Fruit fly (Drosophila melanogaster): ENCODE data around the gene sloth2.

sloth2 gene

DNA sequence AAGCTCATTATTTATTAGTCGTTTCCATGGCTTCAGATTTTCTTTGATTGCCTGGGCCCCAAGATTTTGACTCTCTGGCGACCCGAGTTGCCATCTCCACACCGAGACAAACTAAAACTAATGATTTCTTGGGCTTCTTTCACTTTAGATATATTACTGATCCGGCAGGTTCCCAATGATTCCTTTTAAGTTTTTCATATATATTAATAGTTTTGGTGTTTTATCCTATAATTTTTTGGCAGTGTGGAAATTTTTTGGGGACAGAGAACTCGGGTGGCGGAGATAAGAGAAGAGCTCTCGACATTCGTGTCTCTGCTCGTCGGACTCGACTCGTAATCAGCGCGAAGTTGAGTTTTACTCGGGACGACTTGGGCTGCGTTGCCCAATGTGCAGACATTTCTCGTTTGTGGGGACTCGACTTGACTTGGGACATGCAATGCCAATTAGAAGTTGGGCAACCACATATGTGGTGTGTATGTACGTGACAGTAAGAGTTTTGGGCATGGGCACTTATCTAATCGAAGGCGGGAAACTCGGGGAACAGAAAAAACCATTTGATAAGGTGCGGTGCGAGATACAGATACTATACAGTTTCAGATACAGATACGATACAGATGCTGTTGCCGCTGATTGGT, 9.9 kb upstream of the sloth2 start (continued):
- TF ChIP-seq CG13894 (tag; optimal IDR thresholded peaks at IDR 0.05), result peak; percentile 44
- peak; percentile 33 for TF ChIP-seq Max (GFP tag; optimal IDR thresholded peaks at IDR 0.05)
- TF ChIP-seq caup (GFP tag; optimal IDR thresholded peaks at IDR 0.05; ENCODE audit: severe bottlenecking), result peak; percentile 39
- peak; percentile 31 for TF ChIP-seq corto (GFP tag; optimal IDR thresholded peaks at IDR 0.05)
- no peak for TF ChIP-seq CG30431 (GFP tag; optimal IDR thresholded peaks at IDR 0.05)
- TF ChIP-seq sens-2 (GFP tag; IDR thresholded peaks at IDR 0.05), result no peak
- TF ChIP-seq Chrac-16 (GFP tag; optimal IDR thresholded peaks at IDR 0.05), result peak; percentile 31
- peak; percentile 26 for TF ChIP-seq Sox100B (GFP tag; optimal IDR thresholded peaks at IDR 0.05)
- peak; percentile 27; the same call in 1 of the 2 replicates for TF ChIP-seq CG10366 (GFP tag; IDR thresholded peaks at IDR 0.05)
- no peak for TF ChIP-seq btn (GFP tag; optimal IDR thresholded peaks at IDR 0.05)
- TF ChIP-seq CG5180 (GFP tag; optimal IDR thresholded peaks at IDR 0.05), result peak; percentile 37
- peak; percentile 9 for TF ChIP-seq BtbVII (GFP tag; optimal IDR thresholded peaks at IDR 0.05)
- peak; percentile 42 for TF ChIP-seq trem (tag; optimal IDR thresholded peaks at IDR 0.05)
- peak; percentile 12 for TF ChIP-seq CG16863 (GFP tag; optimal IDR thresholded peaks at IDR 0.05)
- TF ChIP-seq CG2120 (GFP tag; optimal IDR thresholded peaks at IDR 0.05), result peak; percentile 66
- TF ChIP-seq Doc3 (GFP tag; IDR thresholded peaks at IDR 0.05; ENCODE audit: partially characterized antibody), result no peak

DNA sequence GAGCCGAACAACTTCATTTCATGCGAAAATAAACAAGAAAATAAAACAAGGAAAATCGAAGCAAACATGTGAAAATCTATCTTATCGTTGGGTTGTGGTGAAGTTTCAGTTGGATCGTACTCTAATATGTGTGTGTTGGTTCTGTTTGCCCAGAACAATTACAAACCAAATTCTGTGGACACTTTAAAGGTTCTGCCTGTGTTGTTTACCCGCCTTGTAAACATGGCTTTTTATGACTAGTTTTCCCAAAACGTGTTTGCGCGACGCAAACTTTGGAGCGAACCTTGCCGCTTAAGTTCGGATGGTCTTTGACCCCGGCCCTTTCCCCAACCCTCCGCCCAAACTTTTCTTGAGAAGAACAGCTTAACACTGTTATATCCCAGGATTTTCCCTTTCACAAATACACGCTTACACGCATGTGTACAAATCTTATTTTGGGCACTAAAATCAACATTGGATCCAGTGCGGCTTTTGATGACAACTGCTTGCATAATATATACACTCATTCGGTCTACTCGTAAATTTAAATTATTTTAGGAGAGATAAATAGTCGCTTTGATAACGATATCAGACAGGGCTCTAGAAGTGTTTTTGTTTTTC, 7.0 kb upstream of the sloth2 start:
- peak; percentile 71 for TF ChIP-seq Jarid2 (GFP tag; optimal IDR thresholded peaks at IDR 0.05)
- peak; percentile 8 for TF ChIP-seq ind (GFP tag; optimal IDR thresholded peaks at IDR 0.05)
- peak; percentile 97 for TF ChIP-seq CG2875 (GFP tag; optimal IDR thresholded peaks at IDR 0.05)
- no peak for TF ChIP-seq prd (optimal IDR thresholded peaks at IDR 0.05)
- TF ChIP-seq prd (GFP tag; IDR thresholded peaks at IDR 0.05), result peak; percentile 73
- TF ChIP-seq CG11093 (GFP tag; IDR thresholded peaks at IDR 0.05), result peak; percentile 72; the same call in 1 of the 3 replicates
- TF ChIP-seq CG4730 (GFP tag; IDR thresholded peaks at IDR 0.05), result peak; percentile 59
- TF ChIP-seq pb (GFP tag; optimal IDR thresholded peaks at IDR 0.05), result peak; percentile 75
- TF ChIP-seq Max (GFP tag; optimal IDR thresholded peaks at IDR 0.05), result peak; percentile 78
- TF ChIP-seq CG3407 (GFP tag; optimal IDR thresholded peaks at IDR 0.05), result peak; percentile 96
- TF ChIP-seq cato (GFP tag; optimal IDR thresholded peaks at IDR 0.05; ENCODE audit: borderline replicate concordance), result peak; percentile 51
- TF ChIP-seq dati (GFP tag; IDR thresholded peaks at IDR 0.05), result no peak
- TF ChIP-seq zfh2 (GFP tag; optimal IDR thresholded peaks at IDR 0.05), result peak; percentile 25
- TF ChIP-seq CG14710 (tag; optimal IDR thresholded peaks at IDR 0.05), result peak; percentile 92
- peak; percentile 68 for TF ChIP-seq jumu (GFP tag; optimal IDR thresholded peaks at IDR 0.05)
- peak; percentile 72 for TF ChIP-seq CG4424 (GFP tag; optimal IDR thresholded peaks at IDR 0.05)
- peak; percentile 23; the same call in 1 of the 3 replicates for TF ChIP-seq row (GFP tag; IDR thresholded peaks at IDR 0.05)
- peak; percentile 79 for TF ChIP-seq CG4820 (GFP tag; optimal IDR thresholded peaks at IDR 0.05)
- TF ChIP-seq ttk (GFP tag; IDR thresholded peaks at IDR 0.05), result peak; percentile 39; the same call in 1 of the 2 replicates
- TF ChIP-seq CG14441 (GFP tag; IDR thresholded peaks at IDR 0.05), result peak; percentile 53; the same call in 1 of the 2 replicates
- TF ChIP-seq CG9727 (GFP tag; optimal IDR thresholded peaks at IDR 0.05), result peak; percentile 94
- TF ChIP-seq jing (GFP tag; optimal IDR thresholded peaks at IDR 0.05), result peak; percentile 56
- peak; percentile 42; the same call in 1 of the 2 replicates for TF ChIP-seq CG11085 (GFP tag; IDR thresholded peaks at IDR 0.05)
- TF ChIP-seq CG10979 (tag; optimal IDR thresholded peaks at IDR 0.05), result peak; percentile 75
- TF ChIP-seq cg (GFP tag; optimal IDR thresholded peaks at IDR 0.05), result peak; percentile 13
- no peak for TF ChIP-seq jigr1 (GFP tag; IDR thresholded peaks at IDR 0.05)
- no peak for TF ChIP-seq Poxn (GFP tag; IDR thresholded peaks at IDR 0.05)
- TF ChIP-seq Usf (GFP tag; optimal IDR thresholded peaks at IDR 0.05), result peak; percentile 42
- TF ChIP-seq CG3163 (GFP tag; optimal IDR thresholded peaks at IDR 0.05), result peak; percentile 74
- TF ChIP-seq CG9609 (GFP tag; optimal IDR thresholded peaks at IDR 0.05), result peak; percentile 61
- TF ChIP-seq gt (GFP tag; IDR thresholded peaks at IDR 0.05), result no peak
- TF ChIP-seq Sry-δ (GFP tag; optimal IDR thresholded peaks at IDR 0.05), result peak; percentile 43
- TF ChIP-seq Side (GFP tag; optimal IDR thresholded peaks at IDR 0.05), result peak; percentile 90
- peak; percentile 56 for TF ChIP-seq Hsf (GFP tag; optimal IDR thresholded peaks at IDR 0.05)
